Worm (Caenorhabditis elegans) whole organism, L2 larva: ENCODE measurements around the gene htp-2.
A peak's percentile ranks its signal among the peaks of the same experiment; 100 is the strongest.

Source experiments
- R02D3.7 ChIP-seq: fragments of 150-350 bp; optimal IDR thresholded peaks from 2 replicates; lab custom pipeline; 2014; ENCODE audit warnings: missing biosample characterization, missing genetic modification characterization
- alr-1 ChIP-seq: fragments of 150-350 bp; optimal IDR thresholded peaks from 2 replicates; lab custom pipeline; 2014; ENCODE audit warnings: missing biosample characterization, missing genetic modification characterization
- aly-2 ChIP-seq: fragments of 150-350 bp; optimal IDR thresholded peaks from 2 replicates; lab custom pipeline; 2014; ENCODE audit warnings: missing biosample characterization, missing genetic modification characterization
- ama-1 ChIP-seq: fragments of 150-350 bp; optimal IDR thresholded peaks from 2 replicates; lab custom pipeline; 2018; ENCODE audit warnings: inconsistent platforms
- blmp-1 ChIP-seq: sonication (generic microtip); optimal IDR thresholded peaks from 2 replicates; lab custom pipeline; 2017; ENCODE audit warnings: missing genetic modification characterization, mild to moderate bottlenecking, missing compliant biosample characterization, antibody characterized with exemption, moderate library complexity; ENCODE audit not compliant: insufficient read depth
- ceh-16 ChIP-seq: fragments of 150-350 bp; optimal IDR thresholded peaks from 2 replicates; lab custom pipeline; 2014; ENCODE audit warnings: missing biosample characterization, missing genetic modification characterization
- crh-2 ChIP-seq: sonication (generic microtip); optimal IDR thresholded peaks from 2 replicates; lab custom pipeline; 2017; ENCODE audit warnings: missing biosample characterization, missing genetic modification characterization
- dmd-4 ChIP-seq: sonication (generic microtip); optimal IDR thresholded peaks from 2 replicates; lab custom pipeline; 2017; ENCODE audit warnings: missing biosample characterization, missing genetic modification characterization
- egl-27 ChIP-seq: sonication (generic microtip); optimal IDR thresholded peaks from 3 replicates; lab custom pipeline; 2017; ENCODE audit warnings: missing biosample characterization, missing genetic modification reagents, missing genetic modification characterization
- elt-3 ChIP-seq: sonication (generic microtip); optimal IDR thresholded peaks from 2 replicates; lab custom pipeline; 2017; ENCODE audit warnings: missing biosample characterization, missing genetic modification characterization
- gmeb-1 ChIP-seq: fragments of 150-350 bp; optimal IDR thresholded peaks from 2 replicates; lab custom pipeline; 2014; ENCODE audit warnings: missing biosample characterization, missing genetic modification characterization
- lin-11 ChIP-seq: fragments of 150-350 bp; sonication (generic microtip); optimal IDR thresholded peaks from 2 replicates; lab custom pipeline; 2014; ENCODE audit warnings: missing biosample characterization, missing genetic modification characterization, inconsistent platforms, mixed read lengths
- lin-13 ChIP-seq: fragments of 150-350 bp; optimal IDR thresholded peaks from 2 replicates; lab custom pipeline; 2014; ENCODE audit warnings: missing biosample characterization, missing genetic modification reagents, missing genetic modification characterization
- lin-39 ChIP-seq: fragments of 150-350 bp; optimal IDR thresholded peaks from 2 replicates; lab custom pipeline; 2014; ENCODE audit warnings: missing biosample characterization, missing genetic modification reagents, missing genetic modification characterization
- mab-5 ChIP-seq: fragments of 150-350 bp; optimal IDR thresholded peaks from 2 replicates; lab custom pipeline; 2014; ENCODE audit warnings: missing biosample characterization, missing genetic modification characterization
- mbf-1 ChIP-seq: sonication (generic microtip); optimal IDR thresholded peaks from 2 replicates; lab custom pipeline; 2017; ENCODE audit warnings: missing biosample characterization, missing genetic modification characterization
- nhr-10 ChIP-seq: sonication (generic microtip); optimal IDR thresholded peaks from 2 replicates; lab custom pipeline; 2017; ENCODE audit warnings: missing biosample characterization, missing genetic modification characterization
- nhr-12 ChIP-seq: fragments of 150-350 bp; optimal IDR thresholded peaks from 2 replicates; lab custom pipeline; 2014; ENCODE audit warnings: missing biosample characterization, missing genetic modification characterization
- nhr-129 ChIP-seq: fragments of 150-350 bp; optimal IDR thresholded peaks from 2 replicates; lab custom pipeline; 2014; ENCODE audit warnings: missing biosample characterization, missing genetic modification characterization
- nhr-23 ChIP-seq: fragments of 150-350 bp; optimal IDR thresholded peaks from 2 replicates; lab custom pipeline; 2014; ENCODE audit warnings: missing biosample characterization, missing genetic modification reagents, missing genetic modification characterization
- nhr-237 ChIP-seq: fragments of 150-350 bp; optimal IDR thresholded peaks from 2 replicates; lab custom pipeline; 2014; ENCODE audit warnings: missing biosample characterization, missing genetic modification characterization
- nhr-25 ChIP-seq: fragments of 150-350 bp; sonication (generic microtip); optimal IDR thresholded peaks from 3 replicates; lab custom pipeline; 2014; ENCODE audit warnings: missing biosample characterization, missing genetic modification characterization
- nhr-77 ChIP-seq: fragments of 150-350 bp; optimal IDR thresholded peaks from 2 replicates; lab custom pipeline; 2014; ENCODE audit warnings: missing biosample characterization, missing genetic modification characterization
- peb-1 ChIP-seq: fragments of 150-350 bp; optimal IDR thresholded peaks from 2 replicates; lab custom pipeline; 2014; ENCODE audit warnings: missing biosample characterization, missing genetic modification characterization
- sma-3 ChIP-seq: sonication (generic microtip); optimal IDR thresholded peaks from 2 replicates; lab custom pipeline; 2016; ENCODE audit warnings: missing genetic modification reagents, missing genetic modification characterization, missing compliant biosample characterization
- snpc-4 ChIP-seq: fragments of 150-350 bp; optimal IDR thresholded peaks from 2 replicates; lab custom pipeline; 2014; ENCODE audit warnings: missing biosample characterization, missing genetic modification characterization
- unc-55 ChIP-seq: fragments of 150-350 bp; sonication (generic microtip); optimal IDR thresholded peaks from 3 replicates; lab custom pipeline; 2014; ENCODE audit warnings: missing biosample characterization, missing genetic modification reagents, missing genetic modification characterization
- unc-62 ChIP-seq: fragments of 150-350 bp; optimal IDR thresholded peaks from 2 replicates; lab custom pipeline; 2014; ENCODE audit warnings: missing biosample characterization, missing genetic modification reagents, missing genetic modification characterization
- zag-1 ChIP-seq: fragments of 150-350 bp; optimal IDR thresholded peaks from 2 replicates; lab custom pipeline; 2014; ENCODE audit warnings: missing biosample characterization, missing genetic modification characterization
- ztf-1 ChIP-seq: fragments of 200-800 bp; sonication (Bioruptor generic); conservative IDR thresholded peaks from 2 replicates; pipeline ENCODE4 v1.3.6; 2022; ENCODE audit warnings: missing genetic modification characterization, missing compliant biosample characterization
- ztf-11 ChIP-seq: sonication (generic microtip); optimal IDR thresholded peaks from 2 replicates; lab custom pipeline; 2017; ENCODE audit warnings: missing biosample characterization, missing genetic modification characterization

The htp-2 gene

ce11 chrIV:6377335-6378069, 41.8 kb upstream of the htp-2 start:
- TF ChIP-seq ztf-1 (0 out of 2 replicates have a peak, but pooled peaks have one; percentile 87), nhr-10 (tag; lab: Kevin White, UChicago) (no peak)

ce11 chrIV:6378398-6378797, 40.9 kb upstream of the htp-2 start:
- TF ChIP-seq gmeb-1 (tag; lab: Kevin White, UChicago) (no peak), aly-2 (tag; lab: Kevin White, UChicago) (no peak), dmd-4 (tag; lab: Kevin White, UChicago) (no peak), zag-1 (tag; lab: Kevin White, UChicago) (no peak), mab-5 (no peak), ceh-16 (tag; lab: Kevin White, UChicago) (no peak), snpc-4 (tag; lab: Kevin White, UChicago) (no peak), nhr-129 (tag; lab: Kevin White, UChicago) (no peak), mbf-1 (tag; lab: Kevin White, UChicago) (no peak), nhr-10 (tag; lab: Kevin White, UChicago) (no peak), sma-3 (GFP tag; lab: Kevin White, UChicago) (no peak), ztf-11 (tag; lab: Kevin White, UChicago) (no peak), ama-1 (lab: Kevin White, UChicago) (no peak), alr-1 (tag; lab: Kevin White, UChicago) (no peak), R02D3.7 (no peak), nhr-12 (tag; lab: Kevin White, UChicago) (no peak), lin-13 (GFP tag; lab: Kevin White, UChicago) (no peak), crh-2 (tag; lab: Kevin White, UChicago) (no peak), blmp-1 (no peak), egl-27 (no peak)

- TF ChIP-seq peb-1 (tag; lab: Kevin White, UChicago): no peak
- no peak for TF ChIP-seq crh-2 (tag; lab: Kevin White, UChicago)
- no peak for TF ChIP-seq elt-3 (tag; lab: Kevin White, UChicago)
- no peak for TF ChIP-seq unc-62 (GFP tag; lab: Kevin White, UChicago)
- TF ChIP-seq nhr-12 (tag; lab: Kevin White, UChicago): no peak
- TF ChIP-seq alr-1 (tag; lab: Kevin White, UChicago): no peak
- TF ChIP-seq mbf-1 (tag; lab: Kevin White, UChicago): no peak
- TF ChIP-seq lin-11 (tag; lab: Kevin White, UChicago): no peak
- TF ChIP-seq sma-3 (GFP tag; lab: Kevin White, UChicago): no peak
- TF ChIP-seq ztf-1: no peak
- no peak for TF ChIP-seq aly-2 (tag; lab: Kevin White, UChicago)
- TF ChIP-seq R02D3.7: no peak
- TF ChIP-seq snpc-4 (tag; lab: Kevin White, UChicago): no peak
- no peak for TF ChIP-seq nhr-10 (tag; lab: Kevin White, UChicago)
These were observed 35.4 kb upstream of the htp-2 start, which contains the start of gene shl-1 for ce11 chrIV:6383970-6384369. TSS of gene shl-1 (minus strand) at chrIV:6384070.

ce11 chrIV:6385010-6385409, 34.3 kb upstream of the htp-2 start:
- TF ChIP-seq peb-1 (tag; lab: Kevin White, UChicago) (no peak), nhr-23 (tag; lab: Kevin White, UChicago) (no peak), lin-13 (GFP tag; lab: Kevin White, UChicago) (no peak), crh-2 (tag; lab: Kevin White, UChicago) (no peak), lin-39 (no peak)

- TF ChIP-seq nhr-129 (tag; lab: Kevin White, UChicago): no peak
- TF ChIP-seq nhr-25: no peak
- TF ChIP-seq unc-55: no peak
- no peak for TF ChIP-seq peb-1 (tag; lab: Kevin White, UChicago)
- no peak for TF ChIP-seq ama-1 (lab: Kevin White, UChicago)
- no peak for TF ChIP-seq gmeb-1 (tag; lab: Kevin White, UChicago)
- TF ChIP-seq nhr-237 (tag; lab: Kevin White, UChicago): no peak
- TF ChIP-seq nhr-77 (tag; lab: Kevin White, UChicago): no peak
- TF ChIP-seq zag-1 (tag; lab: Kevin White, UChicago): no peak
These were observed 30.8 kb upstream of the htp-2 start for ce11 chrIV:6388550-6388949.
